Fruit fly (Drosophila melanogaster): ENCODE data around the gene Chrac-14.

Chrac-14 gene

dm6 chr2L:8403286-8404270 lies 33.6 kb upstream of the Chrac-14 start, which contains the start of gene emb:
Gene emb (plus strand): TSS chr2L:8403573.
- no peak for TF ChIP-seq Myc (optimal IDR thresholded peaks at IDR 0.05)
- peak; percentile 61 for TF ChIP-seq rgr (GFP tag; optimal IDR thresholded peaks at IDR 0.05)
- TF ChIP-seq Hr83 (GFP tag; optimal IDR thresholded peaks at IDR 0.05; ENCODE audit: poor library complexity, severe bottlenecking) = peak; percentile 80
- no peak for TF ChIP-seq Mio (GFP tag; optimal IDR thresholded peaks at IDR 0.05)
- peak; percentile 20 for TF ChIP-seq ey (GFP tag; optimal IDR thresholded peaks at IDR 0.05)
- TF ChIP-seq Hr78 (GFP tag; optimal IDR thresholded peaks at IDR 0.05) = no peak
- peak; percentile 69 for TF ChIP-seq fru (GFP tag; optimal IDR thresholded peaks at IDR 0.05)
- TF ChIP-seq Vsx2 (GFP tag; optimal IDR thresholded peaks at IDR 0.05; ENCODE audit: partially characterized antibody) = no peak
- peak; percentile 46 for TF ChIP-seq jim (GFP tag; optimal IDR thresholded peaks at IDR 0.05)
- no peak for TF ChIP-seq Hnf4 (GFP tag; optimal IDR thresholded peaks at IDR 0.05)
- TF ChIP-seq GATAd (GFP tag; optimal IDR thresholded peaks at IDR 0.05) = no peak
- TF ChIP-seq woc (GFP tag; optimal IDR thresholded peaks at IDR 0.05) = peak; percentile 54
- peak; percentile 6 for TF ChIP-seq dsf (GFP tag; optimal IDR thresholded peaks at IDR 0.05; ENCODE audit: borderline replicate concordance)
- TF ChIP-seq pan (optimal IDR thresholded peaks at IDR 0.05) = no peak
- peak; percentile 58 for TF ChIP-seq h (GFP tag; optimal IDR thresholded peaks at IDR 0.05)
- no peak for TF ChIP-seq Abd-B (GFP tag; optimal IDR thresholded peaks at IDR 0.05)
- no peak for TF ChIP-seq tai (GFP tag; optimal IDR thresholded peaks at IDR 0.05)
- TF ChIP-seq foxo (GFP tag; optimal IDR thresholded peaks at IDR 0.05) = peak in 1 of 2 experiments; percentile 60
- TF ChIP-seq psq (GFP tag; optimal IDR thresholded peaks at IDR 0.05) = peak; percentile 45
- peak; percentile 73 for TF ChIP-seq Sp1 (GFP tag; optimal IDR thresholded peaks at IDR 0.05)
- no peak for TF ChIP-seq Dif (GFP tag; optimal IDR thresholded peaks at IDR 0.05; ENCODE audit: partially characterized antibody)
- no peak for TF ChIP-seq dl (GFP tag; optimal IDR thresholded peaks at IDR 0.05; ENCODE audit: insufficient read depth in 1 of 2, partially characterized antibody in 2 of 2)
- peak; percentile 25 for TF ChIP-seq CG9705 (GFP tag; optimal IDR thresholded peaks at IDR 0.05)
- no peak for TF ChIP-seq dmrt93B (GFP tag; optimal IDR thresholded peaks at IDR 0.05)
- TF ChIP-seq Rel (GFP tag; optimal IDR thresholded peaks at IDR 0.05) = no peak
- peak; percentile 49 for TF ChIP-seq Rel (tag; optimal IDR thresholded peaks at IDR 0.05)
- no peak for TF ChIP-seq lola (GFP tag; optimal IDR thresholded peaks at IDR 0.05)
- TF ChIP-seq CG32264 (GFP tag; optimal IDR thresholded peaks at IDR 0.05) = no peak
- TF ChIP-seq HLH106 (tag; optimal IDR thresholded peaks at IDR 0.05) = peak; percentile 11
- TF ChIP-seq brk (GFP tag; optimal IDR thresholded peaks at IDR 0.05) = no peak
- no peak for TF ChIP-seq CrebA (GFP tag; optimal IDR thresholded peaks at IDR 0.05; ENCODE audit: borderline replicate concordance)
- peak; percentile 40 for TF ChIP-seq OdsH (GFP tag; optimal IDR thresholded peaks at IDR 0.05)
- peak; percentile 7 for TF ChIP-seq sv (GFP tag; optimal IDR thresholded peaks at IDR 0.05)
- no peak for TF ChIP-seq usp (GFP tag; optimal IDR thresholded peaks at IDR 0.05)
- no peak for TF ChIP-seq sage (GFP tag; optimal IDR thresholded peaks at IDR 0.05)
- peak; percentile 40 for TF ChIP-seq Jra (GFP tag; optimal IDR thresholded peaks at IDR 0.05)
- TF ChIP-seq Dfd (GFP tag; optimal IDR thresholded peaks at IDR 0.05) = no peak
- TF ChIP-seq N (GFP tag; optimal IDR thresholded peaks at IDR 0.05) = peak; percentile 75
- no peak for TF ChIP-seq br (GFP tag; optimal IDR thresholded peaks at IDR 0.05)

dm6 chr2L:8411530-8411929 lies 25.7 kb upstream of the Chrac-14 start, which contains the start of gene Naglu:
Gene Naglu (minus strand): TSS chr2L:8411868.
- TF ChIP-seq Sp1 (GFP tag; optimal IDR thresholded peaks at IDR 0.05) (peak; percentile 36), Hnf4 (GFP tag; optimal IDR thresholded peaks at IDR 0.05) (no peak), ey (GFP tag; optimal IDR thresholded peaks at IDR 0.05) (peak; percentile 24), foxo (GFP tag; optimal IDR thresholded peaks at IDR 0.05) (no peak), psq (GFP tag; optimal IDR thresholded peaks at IDR 0.05) (no peak), dmrt93B (GFP tag; optimal IDR thresholded peaks at IDR 0.05) (no peak), Abd-B (GFP tag; optimal IDR thresholded peaks at IDR 0.05) (no peak), N (GFP tag; optimal IDR thresholded peaks at IDR 0.05) (no peak), Vsx2 (GFP tag; optimal IDR thresholded peaks at IDR 0.05; ENCODE audit: partially characterized antibody) (peak; percentile 65), Hr83 (GFP tag; optimal IDR thresholded peaks at IDR 0.05; ENCODE audit: poor library complexity, severe bottlenecking) (peak; percentile 64), h (GFP tag; optimal IDR thresholded peaks at IDR 0.05) (no peak), Dif (GFP tag; optimal IDR thresholded peaks at IDR 0.05; ENCODE audit: partially characterized antibody) (peak; percentile 81), fru (GFP tag; optimal IDR thresholded peaks at IDR 0.05) (peak; percentile 31), dsf (GFP tag; optimal IDR thresholded peaks at IDR 0.05; ENCODE audit: borderline replicate concordance) (no peak), dl (GFP tag; optimal IDR thresholded peaks at IDR 0.05; ENCODE audit: insufficient read depth in 1 of 2, partially characterized antibody in 2 of 2) (peak in 1 of 2 experiments; percentile 61), jim (GFP tag; optimal IDR thresholded peaks at IDR 0.05) (no peak)
